Fruit fly (Drosophila melanogaster) whole organism, embryonic: ENCODE measurements around the gene Nepl9.

Experiments used
- Bgb ChIP-seq: fragments of 200-800 bp; sonication (Bioruptor generic); IDR thresholded peaks from 2 replicates; pipeline ENCODE4 v1.3.6; 2022; ENCODE audit warnings: missing biosample characterization, missing genetic modification characterization; ENCODE audit not compliant: partially characterized antibody
- CG10321 ChIP-seq: fragments of 200-800 bp; sonication (Bioruptor generic); IDR thresholded peaks from 2 replicates; pipeline ENCODE4 v1.3.6; 2022; ENCODE audit warnings: missing biosample characterization, missing genetic modification characterization
- CG11695 ChIP-seq: fragments of 200-800 bp; sonication (Bioruptor generic); IDR thresholded peaks from 3 replicates; pipeline ENCODE4 v1.3.6; 2022; ENCODE audit warnings: missing biosample characterization, missing genetic modification characterization
- CG11696 ChIP-seq: fragments of 200-800 bp; sonication (Bioruptor generic); IDR thresholded peaks from 2 replicates; pipeline ENCODE4 v1.3.6; 2022; ENCODE audit warnings: missing biosample characterization, missing genetic modification characterization
- CG13296 ChIP-seq: fragments of 200-800 bp; sonication (Bioruptor generic); optimal IDR thresholded peaks from 3 replicates; lab custom pipeline; 2018; ENCODE audit warnings: missing biosample characterization, mild to moderate bottlenecking, missing genetic modification characterization
- CG14050 ChIP-seq: fragments of 200-800 bp; sonication (Bioruptor generic); IDR thresholded peaks from 3 replicates; pipeline ENCODE4 v1.3.6; 2022; ENCODE audit warnings: missing biosample characterization, missing genetic modification characterization
- CG15269 ChIP-seq: fragments of 200-800 bp; sonication (Bioruptor generic); optimal IDR thresholded peaks from 2 replicates; lab custom pipeline; 2018; ENCODE audit warnings: missing biosample characterization, mild to moderate bottlenecking, missing genetic modification characterization, moderate library complexity
- CG1529 ChIP-seq: fragments of 200-800 bp; sonication (Bioruptor generic); optimal IDR thresholded peaks from 3 replicates; lab custom pipeline; 2018; ENCODE audit warnings: missing biosample characterization, missing genetic modification characterization
- CG1603 ChIP-seq: fragments of 200-800 bp; sonication (Bioruptor generic); optimal IDR thresholded peaks from 2 replicates; lab custom pipeline; 2019; ENCODE audit warnings: missing biosample characterization, mild to moderate bottlenecking, missing genetic modification characterization, moderate library complexity
- CG16813 ChIP-seq: fragments of 200-800 bp; sonication (Bioruptor generic); IDR thresholded peaks from 3 replicates; pipeline ENCODE4 v1.3.6; 2022; ENCODE audit warnings: missing biosample characterization, missing genetic modification characterization; ENCODE audit not compliant: partially characterized antibody
- CG17385 ChIP-seq: fragments of 200-800 bp; sonication (Bioruptor generic); optimal IDR thresholded peaks from 3 replicates; lab custom pipeline; 2018; ENCODE audit warnings: missing biosample characterization, mild to moderate bottlenecking, missing genetic modification characterization
- CG31388 ChIP-seq: fragments of 200-800 bp; sonication (Bioruptor generic); optimal IDR thresholded peaks from 2 replicates; lab custom pipeline; 2016; ENCODE audit warnings: missing biosample characterization, missing genetic modification characterization
- CG32767 ChIP-seq: fragments of 200-800 bp; sonication (Bioruptor generic); IDR thresholded peaks from 2 replicates; pipeline ENCODE4 v1.3.6; 2022; ENCODE audit warnings: missing biosample characterization, missing genetic modification characterization
- CG32772 ChIP-seq: fragments of 200-800 bp; sonication (Bioruptor generic); IDR thresholded peaks from 2 replicates; pipeline ENCODE4 v1.3.6; 2022; ENCODE audit warnings: missing biosample characterization, missing genetic modification characterization
- CG3407 ChIP-seq: fragments of 200-800 bp; sonication (Bioruptor generic); optimal IDR thresholded peaks from 2 replicates; lab custom pipeline; 2018; ENCODE audit warnings: missing biosample characterization, mild to moderate bottlenecking, missing genetic modification characterization
- CG4360 ChIP-seq: fragments of 200-800 bp; sonication (Bioruptor generic); IDR thresholded peaks from 2 replicates; pipeline ENCODE4 v1.3.6; 2022; ENCODE audit warnings: missing biosample characterization, missing genetic modification characterization
- CG8281 ChIP-seq: fragments of 200-800 bp; sonication (Bioruptor generic); optimal IDR thresholded peaks from 2 replicates; lab custom pipeline; 2018; ENCODE audit warnings: missing biosample characterization, mild to moderate bottlenecking, missing genetic modification characterization, moderate library complexity
- D19B ChIP-seq: fragments of 200-800 bp; sonication (Bioruptor generic); optimal IDR thresholded peaks from 2 replicates; lab custom pipeline; 2017; ENCODE audit warnings: missing biosample characterization, mild to moderate bottlenecking, missing genetic modification characterization
- Dad ChIP-seq: fragments of 200-800 bp; sonication (Bioruptor generic); optimal IDR thresholded peaks from 3 replicates; lab custom pipeline; 2016; ENCODE audit warnings: missing biosample characterization, missing genetic modification characterization
- Dek ChIP-seq: fragments of 200-800 bp; sonication (Bioruptor generic); optimal IDR thresholded peaks from 3 replicates; lab custom pipeline; 2019; ENCODE audit warnings: missing biosample characterization, mild to moderate bottlenecking, missing genetic modification characterization, moderate library complexity
- E2f1 ChIP-seq: fragments of 200-800 bp; sonication (Bioruptor generic); IDR thresholded peaks from 2 replicates; pipeline ENCODE4 v1.3.6; 2022; ENCODE audit warnings: missing biosample characterization, missing genetic modification characterization
- Ets65A ChIP-seq: fragments of 200-800 bp; sonication (Bioruptor generic); peaks from one replicate; lab custom pipeline; 2016; ENCODE audit warnings: missing biosample characterization, missing genetic modification characterization
- HLH4C ChIP-seq: fragments of 200-800 bp; sonication (Bioruptor generic); IDR thresholded peaks from 3 replicates; pipeline ENCODE4 v1.3.6; 2022; ENCODE audit warnings: missing biosample characterization, missing genetic modification characterization; ENCODE audit not compliant: partially characterized antibody
- Hey ChIP-seq: fragments of 200-800 bp; sonication (Bioruptor generic); optimal IDR thresholded peaks from 3 replicates; lab custom pipeline; 2018; ENCODE audit warnings: missing biosample characterization, mild to moderate bottlenecking, missing genetic modification characterization
- Hmr ChIP-seq: fragments of 200-800 bp; sonication (Bioruptor generic); optimal IDR thresholded peaks from 3 replicates; lab custom pipeline; 2017; ENCODE audit warnings: mild to moderate bottlenecking, missing biosample characterization, missing genetic modification reagents, missing genetic modification characterization
- Hr3 ChIP-seq: fragments of 200-800 bp; sonication (Bioruptor generic); optimal IDR thresholded peaks from 3 replicates; lab custom pipeline; 2016; ENCODE audit warnings: missing biosample characterization, missing genetic modification characterization
- Hr39 ChIP-seq: fragments of >200 bp; optimal IDR thresholded peaks from 2 replicates; lab custom pipeline; 2017
- MBD-R2 ChIP-seq: fragments of 200-800 bp; sonication (Bioruptor generic); IDR thresholded peaks from 2 replicates; pipeline ENCODE4 v1.3.6; 2022; ENCODE audit warnings: missing biosample characterization, missing genetic modification characterization
- Mad ChIP-seq: fragments of 200-800 bp; sonication (Bioruptor generic); optimal IDR thresholded peaks from 2 replicates; lab custom pipeline; 2016; ENCODE audit warnings: missing biosample characterization, missing genetic modification characterization
- Oli ChIP-seq: fragments of 200-800 bp; sonication (Bioruptor generic); optimal IDR thresholded peaks from 2 replicates; lab custom pipeline; 2018; ENCODE audit warnings: missing biosample characterization, mild to moderate bottlenecking, missing genetic modification characterization, moderate library complexity
- Poxn ChIP-seq: fragments of 200-800 bp; sonication (Bioruptor generic); IDR thresholded peaks from 2 replicates; pipeline ENCODE4 v1.3.6; 2022; ENCODE audit warnings: missing biosample characterization, missing genetic modification characterization
- Sry-δ ChIP-seq: fragments of 200-800 bp; sonication (Bioruptor generic); optimal IDR thresholded peaks from 2 replicates; lab custom pipeline; 2016; ENCODE audit warnings: missing biosample characterization, missing genetic modification characterization
- Vsx1 ChIP-seq: fragments of 200-800 bp; sonication (Bioruptor generic); optimal IDR thresholded peaks from 2 replicates; lab custom pipeline; 2017; ENCODE audit warnings: missing biosample characterization, mild to moderate bottlenecking, missing genetic modification characterization, missing genetic modification reagents
- Xrp1 ChIP-seq: fragments of 200-800 bp; sonication (Bioruptor generic); IDR thresholded peaks from 2 replicates; pipeline ENCODE4 v1.3.6; 2022; ENCODE audit warnings: missing biosample characterization, missing genetic modification characterization
- ase ChIP-seq: fragments of 200-800 bp; sonication (Bioruptor generic); IDR thresholded peaks from 3 replicates; pipeline ENCODE4 v1.3.6; 2022; ENCODE audit warnings: missing biosample characterization, missing genetic modification characterization
- az2 ChIP-seq: fragments of 200-800 bp; sonication (Bioruptor generic); optimal IDR thresholded peaks from 3 replicates; lab custom pipeline; 2016; ENCODE audit warnings: missing biosample characterization, missing genetic modification characterization
- eyg ChIP-seq: fragments of 200-800 bp; sonication (Bioruptor generic); optimal IDR thresholded peaks from 3 replicates; lab custom pipeline; 2016; ENCODE audit warnings: missing biosample characterization, missing genetic modification characterization
- fru ChIP-seq: fragments of >200 bp; optimal IDR thresholded peaks from 2 replicates; lab custom pipeline; 2017
- gfzf ChIP-seq: fragments of 200-800 bp; sonication (Bioruptor generic); optimal IDR thresholded peaks from 2 replicates; lab custom pipeline; 2016; ENCODE audit warnings: missing biosample characterization, mild to moderate bottlenecking, missing genetic modification characterization, moderate library complexity
- grn ChIP-seq: fragments of 200-800 bp; sonication (Bioruptor generic); optimal IDR thresholded peaks from 3 replicates; lab custom pipeline; 2017; ENCODE audit warnings: missing biosample characterization, missing genetic modification characterization
- hbn ChIP-seq: fragments of 200-800 bp; sonication (Bioruptor generic); IDR thresholded peaks from 2 replicates; pipeline ENCODE4 v1.3.6; 2022; ENCODE audit warnings: missing biosample characterization, missing genetic modification characterization; ENCODE audit not compliant: partially characterized antibody
- jigr1 ChIP-seq: fragments of 200-800 bp; sonication (Bioruptor generic); IDR thresholded peaks from 3 replicates; pipeline ENCODE4 v1.3.6; 2022; ENCODE audit warnings: missing biosample characterization, missing genetic modification characterization
- kah ChIP-seq: fragments of 200-800 bp; sonication (Bioruptor generic); optimal IDR thresholded peaks from 2 replicates; lab custom pipeline; 2018; ENCODE audit warnings: missing biosample characterization, mild to moderate bottlenecking, missing genetic modification characterization
- lmd ChIP-seq: fragments of 200-800 bp; sonication (Bioruptor generic); IDR thresholded peaks from 2 replicates; pipeline ENCODE4 v1.3.6; 2022; ENCODE audit warnings: missing biosample characterization, missing genetic modification characterization
- nau ChIP-seq: fragments of 200-800 bp; sonication (Bioruptor generic); optimal IDR thresholded peaks from 3 replicates; lab custom pipeline; 2017; ENCODE audit warnings: missing biosample characterization, mild to moderate bottlenecking, missing genetic modification characterization, missing genetic modification reagents
- odd ChIP-seq: fragments of 200-800 bp; sonication (Bioruptor generic); optimal IDR thresholded peaks from 2 replicates; lab custom pipeline; 2017; ENCODE audit warnings: missing biosample characterization, mild to moderate bottlenecking, missing genetic modification characterization
- phol ChIP-seq: fragments of 200-800 bp; sonication (Bioruptor generic); optimal IDR thresholded peaks from 3 replicates; lab custom pipeline; 2018; ENCODE audit warnings: missing biosample characterization, mild to moderate bottlenecking, missing genetic modification characterization, moderate library complexity
- scrt ChIP-seq: fragments of 200-800 bp; sonication (Bioruptor generic); optimal IDR thresholded peaks from 2 replicates; lab custom pipeline; 2018; ENCODE audit warnings: missing biosample characterization, mild to moderate bottlenecking, missing genetic modification characterization, moderate library complexity
- sd ChIP-seq: fragments of 200-800 bp; sonication (Bioruptor generic); optimal IDR thresholded peaks from 3 replicates; lab custom pipeline; 2018; ENCODE audit warnings: missing biosample characterization, mild to moderate bottlenecking, missing genetic modification characterization, moderate library complexity
- tap ChIP-seq: fragments of 200-800 bp; optimal IDR thresholded peaks from 3 replicates; lab custom pipeline; 2019; ENCODE audit warnings: missing biosample characterization, mild to moderate bottlenecking, missing genetic modification characterization, moderate library complexity

The Nepl9 gene

dm6 chr2L:16817421-16818101, 19.5 kb downstream of the Nepl9 start (continued):
- TF ChIP-seq scrt (GFP tag; lab: Kevin White, UChicago), result no peak
- no peak for TF ChIP-seq CG14050 (GFP tag; lab: Robert Waterston, UW)
- no peak for TF ChIP-seq CG11696 (GFP tag; lab: Robert Waterston, UW)
- no peak for TF ChIP-seq CG4360 (GFP tag; lab: Robert Waterston, UW)
- peak; percentile 16 for TF ChIP-seq Oli (tag; lab: Kevin White, UChicago)
- no peak for TF ChIP-seq MBD-R2 (GFP tag; lab: Robert Waterston, UW)
- TF ChIP-seq Xrp1 (GFP tag; lab: Robert Waterston, UW), result no peak
- peak; percentile 26; the same call in 1 of the 2 replicates for TF ChIP-seq E2f1
- no peak for TF ChIP-seq tap (tag; lab: Kevin White, UChicago)
- no peak for TF ChIP-seq eyg

DNA sequence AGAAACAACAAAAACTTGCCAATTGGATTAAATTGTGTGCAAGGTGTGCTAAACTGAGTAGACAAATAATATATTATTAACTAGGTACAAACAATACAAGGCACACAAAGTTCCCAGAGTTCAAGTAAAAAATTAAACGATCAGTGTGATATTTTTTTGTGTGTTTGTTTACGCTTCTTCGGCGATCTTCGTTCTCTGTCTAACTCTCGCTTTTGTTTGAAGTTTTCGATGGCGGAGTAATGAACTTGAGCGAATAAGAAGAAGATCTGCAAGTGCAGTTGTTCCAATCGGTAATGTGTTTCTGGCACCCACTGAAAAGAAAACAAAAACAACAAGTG, 20.3 kb downstream of the Nepl9 start:
- TF ChIP-seq phol (tag; lab: Kevin White, UChicago) (no peak), Bgb (GFP tag; lab: Robert Waterston, UW) (0 out of 2 replicates have a peak, but pooled peaks have one; percentile 3), Hmr (GFP tag; lab: Kevin White, UChicago) (no peak), CG8281 (tag; lab: Kevin White, UChicago) (no peak), nau (GFP tag; lab: Kevin White, UChicago) (no peak), grn (GFP tag; lab: Kevin White, UChicago) (no peak), Dad (GFP tag; lab: Kevin White, UChicago) (no peak), CG11695 (no peak; the same call in 2 of the 3 replicates), CG15269 (tag; lab: Kevin White, UChicago) (no peak), az2 (GFP tag; lab: Kevin White, UChicago) (no peak), Sry-δ (no peak), Hey (tag; lab: Kevin White, UChicago) (no peak), D19B (GFP tag; lab: Kevin White, UChicago) (no peak), Hr3 (GFP tag; lab: Kevin White, UChicago) (no peak), CG16813 (GFP tag; lab: Robert Waterston, UW) (no peak), CG1529 (GFP tag; lab: Kevin White, UChicago) (no peak), Dek (tag; lab: Kevin White, UChicago) (no peak), CG10321 (GFP tag; lab: Robert Waterston, UW) (no peak), Ets65A (GFP tag; lab: Kevin White, UChicago) (no peak), sd (tag; lab: Kevin White, UChicago) (no peak), gfzf (no peak), CG31388 (no peak), Vsx1 (GFP tag; lab: Kevin White, UChicago) (no peak), CG32767 (GFP tag; lab: Robert Waterston, UW) (no peak), CG13296 (no peak), lmd (GFP tag; lab: Robert Waterston, UW) (no peak), odd (no peak), ase (GFP tag; lab: Robert Waterston, UW) (no peak), CG17385 (GFP tag; lab: Kevin White, UChicago) (peak; percentile 33), Poxn (GFP tag; lab: Robert Waterston, UW) (no peak), kah (peak; percentile 42), fru (lab: Kevin White, UChicago) (no peak), Mad (GFP tag; lab: Kevin White, UChicago) (no peak), CG32772 (GFP tag; lab: Robert Waterston, UW) (no peak), hbn (0 out of 2 replicates have a peak, but pooled peaks have one; percentile 14), CG3407 (GFP tag; lab: Kevin White, UChicago) (no peak), Hr39 (lab: Kevin White, UChicago) (no peak), HLH4C (GFP tag; lab: Robert Waterston, UW) (no peak), CG1603 (tag; lab: Kevin White, UChicago) (no peak), jigr1 (no peak)
